Worm (Caenorhabditis elegans) whole organism, L3 larva: ENCODE measurements around the gene B0024.15.

Experiments
- R02D3.7 ChIP-seq: fragments of 150-350 bp; optimal IDR thresholded peaks from 2 replicates; lab custom pipeline; 2014; ENCODE audit warnings: missing biosample characterization, missing genetic modification characterization
- ZK546.5 ChIP-seq: sonication (generic microtip); optimal IDR thresholded peaks from 2 replicates; lab custom pipeline; 2017; ENCODE audit warnings: missing biosample characterization, missing genetic modification characterization
- aly-2 ChIP-seq: fragments of 150-350 bp; optimal IDR thresholded peaks from 2 replicates; lab custom pipeline; 2014; ENCODE audit warnings: missing biosample characterization, missing genetic modification characterization
- ama-1 ChIP-seq: fragments of 150-350 bp; optimal IDR thresholded peaks from 2 replicates; lab custom pipeline; 2018
- ceh-16 ChIP-seq: sonication (generic microtip); optimal IDR thresholded peaks from 2 replicates; lab custom pipeline; 2017; ENCODE audit warnings: missing biosample characterization, missing genetic modification characterization
- ceh-28 ChIP-seq: fragments of 150-350 bp; optimal IDR thresholded peaks from 2 replicates; lab custom pipeline; 2014; ENCODE audit warnings: missing biosample characterization, missing genetic modification reagents, missing genetic modification characterization
- ceh-82 ChIP-seq: fragments of 150-350 bp; optimal IDR thresholded peaks from 2 replicates; lab custom pipeline; 2014; ENCODE audit warnings: missing biosample characterization, missing genetic modification characterization
- ceh-9 ChIP-seq: sonication (generic microtip); optimal IDR thresholded peaks from 2 replicates; lab custom pipeline; 2018; ENCODE audit warnings: missing biosample characterization, missing genetic modification characterization
- daf-12 ChIP-seq: fragments of 150-350 bp; optimal IDR thresholded peaks from 2 replicates; lab custom pipeline; 2014; ENCODE audit warnings: missing biosample characterization, missing genetic modification reagents, missing genetic modification characterization
- egl-27 ChIP-seq: sonication (generic microtip); optimal IDR thresholded peaks from 4 replicates; lab custom pipeline; 2017; ENCODE audit warnings: missing biosample characterization, missing genetic modification reagents, missing genetic modification characterization
- egl-5 ChIP-seq: fragments of 150-350 bp; optimal IDR thresholded peaks from 2 replicates; lab custom pipeline; 2017; ENCODE audit warnings: missing biosample characterization, missing genetic modification reagents, missing genetic modification characterization, inconsistent platforms
- elt-1 ChIP-seq: fragments of 150-350 bp; optimal IDR thresholded peaks from 2 replicates; lab custom pipeline; 2014; ENCODE audit warnings: missing biosample characterization, missing genetic modification characterization
- elt-2 ChIP-seq: sonication (generic microtip); optimal IDR thresholded peaks from 2 replicates; lab custom pipeline; 2016; ENCODE audit warnings: missing genetic modification reagents, mild to moderate bottlenecking, missing genetic modification characterization, missing compliant biosample characterization
- elt-3 ChIP-seq, 3 experiments: fragments of 150-350 bp in 1 of 3; sonication (generic microtip) in 2 of 3; optimal IDR thresholded peaks; 2 replicates in 2 of 3; 4 replicates in 1 of 3; lab custom pipeline; 2014 to 2017; ENCODE audit warnings: missing biosample characterization in 3 of 3, missing genetic modification characterization in 3 of 3
- eor-1 ChIP-seq, 2 experiments: fragments of 150-350 bp; optimal IDR thresholded peaks; 2 replicates each; lab custom pipeline; 2014 to 2018; ENCODE audit warnings: missing biosample characterization in 2 of 2, missing genetic modification characterization in 2 of 2
- fkh-10 ChIP-seq: sonication (generic microtip); optimal IDR thresholded peaks from 2 replicates; lab custom pipeline; 2017; ENCODE audit warnings: missing biosample characterization, missing genetic modification reagents, missing genetic modification characterization
- fkh-2 ChIP-seq: fragments of 150-350 bp; optimal IDR thresholded peaks from 2 replicates; lab custom pipeline; 2014; ENCODE audit warnings: missing biosample characterization, missing genetic modification reagents, missing genetic modification characterization
- fos-1 ChIP-seq: fragments of 150-350 bp; optimal IDR thresholded peaks from 2 replicates; lab custom pipeline; 2014; ENCODE audit warnings: missing biosample characterization, missing genetic modification characterization
- hmg-11 ChIP-seq: sonication (generic microtip); optimal IDR thresholded peaks from 2 replicates; lab custom pipeline; 2016; ENCODE audit warnings: missing genetic modification characterization, missing compliant biosample characterization
- jun-1 ChIP-seq: fragments of 150-350 bp; optimal IDR thresholded peaks from 2 replicates; lab custom pipeline; 2014; ENCODE audit warnings: missing biosample characterization, missing genetic modification reagents, missing genetic modification characterization
- lin-15B ChIP-seq: fragments of 150-350 bp; optimal IDR thresholded peaks from 2 replicates; lab custom pipeline; 2014; ENCODE audit warnings: missing biosample characterization, missing genetic modification characterization
- lsy-12 ChIP-seq: sonication (generic microtip); optimal IDR thresholded peaks from 2 replicates; lab custom pipeline; 2016; ENCODE audit warnings: mild to moderate bottlenecking, missing genetic modification characterization, missing compliant biosample characterization
- mml-1 ChIP-seq: fragments of 150-350 bp; sonication (generic microtip); optimal IDR thresholded peaks from 3 replicates; lab custom pipeline; 2014; ENCODE audit warnings: missing biosample characterization, missing genetic modification characterization
- nfya-1 ChIP-seq: sonication (generic microtip); optimal IDR thresholded peaks from 2 replicates; lab custom pipeline; 2017; ENCODE audit warnings: missing genetic modification characterization, mild to moderate bottlenecking, missing compliant biosample characterization, antibody characterized with exemption, moderate library complexity; ENCODE audit not compliant: insufficient read depth
- nhr-11 ChIP-seq: fragments of 150-350 bp; optimal IDR thresholded peaks from 2 replicates; lab custom pipeline; 2014; ENCODE audit warnings: missing biosample characterization, missing genetic modification characterization
- nhr-12 ChIP-seq: fragments of 150-350 bp; optimal IDR thresholded peaks from 2 replicates; lab custom pipeline; 2014; ENCODE audit warnings: missing biosample characterization, missing genetic modification characterization
- nhr-25 ChIP-seq: sonication (generic microtip); optimal IDR thresholded peaks from 2 replicates; lab custom pipeline; 2017; ENCODE audit warnings: missing biosample characterization, missing genetic modification characterization
- nhr-43 ChIP-seq: sonication (generic microtip); optimal IDR thresholded peaks from 2 replicates; lab custom pipeline; 2016; ENCODE audit warnings: mild to moderate bottlenecking, missing genetic modification characterization, missing compliant biosample characterization; ENCODE audit not compliant: poor library complexity, severe bottlenecking
- nhr-67 ChIP-seq: fragments of 150-350 bp; optimal IDR thresholded peaks from 2 replicates; lab custom pipeline; 2014; ENCODE audit warnings: missing biosample characterization, missing genetic modification characterization
- nhr-76 ChIP-seq: fragments of 150-350 bp; sonication (generic microtip); optimal IDR thresholded peaks from 5 replicates; lab custom pipeline; 2014; ENCODE audit warnings: missing biosample characterization, missing genetic modification characterization
- nhr-77 ChIP-seq: fragments of 150-350 bp; optimal IDR thresholded peaks from 2 replicates; lab custom pipeline; 2014; ENCODE audit warnings: missing biosample characterization, missing genetic modification characterization
- pha-4 ChIP-seq: fragments of 150-350 bp; optimal IDR thresholded peaks from 2 replicates; lab custom pipeline; 2014; ENCODE audit warnings: missing biosample characterization, missing genetic modification reagents, missing genetic modification characterization
- pqm-1 ChIP-seq: fragments of 150-350 bp; optimal IDR thresholded peaks from 2 replicates; lab custom pipeline; 2017; ENCODE audit warnings: missing biosample characterization, missing genetic modification characterization, inconsistent platforms
- sea-2 ChIP-seq: fragments of 150-350 bp; sonication (generic microtip); optimal IDR thresholded peaks from 4 replicates; lab custom pipeline; 2014; ENCODE audit warnings: missing biosample characterization, missing genetic modification reagents, missing genetic modification characterization
- skn-1 ChIP-seq: fragments of 150-350 bp; optimal IDR thresholded peaks from 2 replicates; lab custom pipeline; 2014; ENCODE audit warnings: missing biosample characterization, missing genetic modification characterization
- snpc-4 ChIP-seq: fragments of 150-350 bp; optimal IDR thresholded peaks from 2 replicates; lab custom pipeline; 2014; ENCODE audit warnings: missing biosample characterization, missing genetic modification characterization
- tbx-2 ChIP-seq: sonication (generic microtip); optimal IDR thresholded peaks from 2 replicates; lab custom pipeline; 2016; ENCODE audit warnings: mild to moderate bottlenecking, missing genetic modification characterization, missing compliant biosample characterization
- unc-62 ChIP-seq: fragments of 150-350 bp; sonication (generic microtip); optimal IDR thresholded peaks from 4 replicates; lab custom pipeline; 2014; ENCODE audit warnings: missing biosample characterization, missing genetic modification reagents, missing genetic modification characterization
- zag-1 ChIP-seq: fragments of 150-350 bp; optimal IDR thresholded peaks from 2 replicates; lab custom pipeline; 2014; ENCODE audit warnings: missing biosample characterization, missing genetic modification characterization
- ztf-11 ChIP-seq: fragments of 150-350 bp; optimal IDR thresholded peaks from 2 replicates; lab custom pipeline; 2014; ENCODE audit warnings: missing biosample characterization, missing genetic modification characterization
- ztf-4 ChIP-seq: fragments of 150-350 bp; optimal IDR thresholded peaks from 2 replicates; lab custom pipeline; 2014; ENCODE audit warnings: missing biosample characterization, missing genetic modification characterization

Gene B0024.15

ce11 chrV:10260460-10260859 is 29.4 kb upstream of the B0024.15 start, which contains the start of gene sri-18:
TSS of gene sri-18 (minus strand) at chrV:10260560.
- TF ChIP-seq mml-1 (tag; lab: Kevin White, UChicago) (no peak), elt-1 (tag; lab: Kevin White, UChicago) (no peak)
- TF ChIP-seq, all 47 proteins: peak for 0

ce11 chrV:10265019-10265418 is 24.8 kb upstream of the B0024.15 start:
- no peak for TF ChIP-seq elt-2 (tag; lab: Kevin White, UChicago)
- no peak for TF ChIP-seq pqm-1 (tag; lab: Kevin White, UChicago)
- no peak for TF ChIP-seq daf-12
- TF ChIP-seq jun-1 (tag; lab: Kevin White, UChicago): no peak
- TF ChIP-seq aly-2: no peak
- TF ChIP-seq R02D3.7 (tag; lab: Kevin White, UChicago): no peak
- no peak for TF ChIP-seq ceh-28 (tag; lab: Kevin White, UChicago)
- peak; percentile 58 for TF ChIP-seq pha-4 (tag; lab: Kevin White, UChicago)

- TF ChIP-seq pqm-1 (tag; lab: Kevin White, UChicago): no peak
- TF ChIP-seq ztf-11 (tag; lab: Kevin White, UChicago): no peak
- TF ChIP-seq fkh-10 (GFP tag; lab: Kevin White, UChicago): no peak
- TF ChIP-seq pha-4 (tag; lab: Kevin White, UChicago): no peak
- TF ChIP-seq nhr-76 (tag; lab: Kevin White, UChicago): no peak
- TF ChIP-seq elt-3 (tag; optimal IDR thresholded peaks at IDR 0.05; lab: Kevin White, UChicago): no peak
- no peak for TF ChIP-seq nhr-43
- TF ChIP-seq unc-62: no peak
- TF ChIP-seq lin-15B: no peak
- TF ChIP-seq nhr-12 (tag; lab: Kevin White, UChicago): no peak
- TF ChIP-seq ama-1 (lab: Kevin White, UChicago): no peak
- no peak for TF ChIP-seq fos-1
- TF ChIP-seq aly-2: no peak
- TF ChIP-seq snpc-4: no peak
- TF ChIP-seq egl-27 (tag; lab: Kevin White, UChicago): no peak
- TF ChIP-seq ceh-82 (tag; lab: Kevin White, UChicago): no peak
- TF ChIP-seq ceh-16: no peak
- no peak for TF ChIP-seq ZK546.5
- TF ChIP-seq ztf-4 (tag; lab: Kevin White, UChicago): no peak
- TF ChIP-seq nfya-1 (tag; lab: Kevin White, UChicago): no peak
Observed at ce11 chrV:10266050-10266449, 23.8 kb upstream of the B0024.15 start.

ce11 chrV:10270214-10270613 is 19.6 kb upstream of the B0024.15 start, which contains the start of gene ric-4:
TSS of gene ric-4 (minus strand) at chrV:10270314.
- TF ChIP-seq nhr-67 (tag; lab: Kevin White, UChicago) (no peak), lsy-12 (tag; lab: Kevin White, UChicago) (no peak), hmg-11 (no peak), ceh-16 (no peak), fkh-2 (tag; lab: Kevin White, UChicago) (no peak)

ce11 chrV:10273837-10274236 is 16.0 kb upstream of the B0024.15 start:
- TF ChIP-seq nhr-77 (no peak), nhr-43 (no peak), fkh-10 (GFP tag; lab: Kevin White, UChicago) (peak; percentile 85), elt-1 (tag; lab: Kevin White, UChicago) (peak; percentile 67), elt-2 (tag; lab: Kevin White, UChicago) (no peak), nfya-1 (tag; lab: Kevin White, UChicago) (peak; percentile 77), hmg-11 (peak; percentile 76), tbx-2 (no peak), ama-1 (lab: Kevin White, UChicago) (no peak), nhr-76 (tag; lab: Kevin White, UChicago) (no peak), nhr-25 (tag; lab: Kevin White, UChicago) (no peak), eor-1 (tag; optimal IDR thresholded peaks at IDR 0.05; lab: Kevin White, UChicago) (no peak), snpc-4 (peak; percentile 55), ceh-28 (tag; lab: Kevin White, UChicago) (peak; percentile 56), sea-2 (GFP tag; lab: Kevin White, UChicago) (peak; percentile 64), fos-1 (no peak), nhr-67 (tag; lab: Kevin White, UChicago) (no peak), fkh-2 (tag; lab: Kevin White, UChicago) (no peak), egl-27 (tag; lab: Kevin White, UChicago) (no peak), unc-62 (peak; percentile 81), ceh-16 (no peak), nhr-11 (tag; lab: Kevin White, UChicago) (peak; percentile 46), egl-5 (tag; lab: Kevin White, UChicago) (no peak), skn-1 (tag; lab: Kevin White, UChicago) (no peak), mml-1 (tag; lab: Kevin White, UChicago) (no peak), ceh-9 (tag; lab: Kevin White, UChicago) (no peak), zag-1 (no peak), lin-15B (no peak)
- TF ChIP-seq, all 47 proteins: peak for 9
